Worm (Caenorhabditis elegans) whole organism, L2 larva: ENCODE measurements around the gene elt-3.

Experiments used
- aly-2 ChIP-seq: fragments of 150-350 bp; optimal IDR thresholded peaks from 2 replicates; lab custom pipeline; 2014; ENCODE audit warnings: missing biosample characterization, missing genetic modification characterization
- ama-1 ChIP-seq: fragments of 150-350 bp; optimal IDR thresholded peaks from 2 replicates; lab custom pipeline; 2018; ENCODE audit warnings: inconsistent platforms
- ceh-16 ChIP-seq: fragments of 150-350 bp; optimal IDR thresholded peaks from 2 replicates; lab custom pipeline; 2014; ENCODE audit warnings: missing biosample characterization, missing genetic modification characterization
- ceh-82 ChIP-seq: fragments of 150-350 bp; optimal IDR thresholded peaks from 2 replicates; lab custom pipeline; 2014; ENCODE audit warnings: missing biosample characterization, missing genetic modification characterization
- dmd-4 ChIP-seq: sonication (generic microtip); optimal IDR thresholded peaks from 2 replicates; lab custom pipeline; 2017; ENCODE audit warnings: missing biosample characterization, missing genetic modification characterization
- lin-13 ChIP-seq: fragments of 150-350 bp; optimal IDR thresholded peaks from 2 replicates; lab custom pipeline; 2014; ENCODE audit warnings: missing biosample characterization, missing genetic modification reagents, missing genetic modification characterization
- nhr-10 ChIP-seq: sonication (generic microtip); optimal IDR thresholded peaks from 2 replicates; lab custom pipeline; 2017; ENCODE audit warnings: missing biosample characterization, missing genetic modification characterization
- nhr-237 ChIP-seq: fragments of 150-350 bp; optimal IDR thresholded peaks from 2 replicates; lab custom pipeline; 2014; ENCODE audit warnings: missing biosample characterization, missing genetic modification characterization
- skn-1 ChIP-seq: sonication (generic microtip); optimal IDR thresholded peaks from 2 replicates; lab custom pipeline; 2017; ENCODE audit warnings: missing biosample characterization, missing genetic modification characterization
- sma-9 ChIP-seq, 2 experiments: fragments of 150-350 bp in 1 of 2; sonication (generic microtip) in 1 of 2; optimal IDR thresholded peaks; 2 replicates each; lab custom pipeline; 2014 to 2016; ENCODE audit warnings: missing genetic modification characterization in 2 of 2, mild to moderate bottlenecking in 1 of 2, missing biosample characterization in 1 of 2, missing compliant biosample characterization in 1 of 2, missing genetic modification reagents in 1 of 2, moderate library complexity in 1 of 2
- snpc-4 ChIP-seq: fragments of 150-350 bp; optimal IDR thresholded peaks from 2 replicates; lab custom pipeline; 2014; ENCODE audit warnings: missing biosample characterization, missing genetic modification characterization
- unc-62 ChIP-seq: fragments of 150-350 bp; optimal IDR thresholded peaks from 2 replicates; lab custom pipeline; 2014; ENCODE audit warnings: missing biosample characterization, missing genetic modification reagents, missing genetic modification characterization
- ztf-1 ChIP-seq: fragments of 200-800 bp; sonication (Bioruptor generic); conservative IDR thresholded peaks from 2 replicates; pipeline ENCODE4 v1.3.6; 2022; ENCODE audit warnings: missing genetic modification characterization, missing compliant biosample characterization
- ztf-11 ChIP-seq: sonication (generic microtip); optimal IDR thresholded peaks from 2 replicates; lab custom pipeline; 2017; ENCODE audit warnings: missing biosample characterization, missing genetic modification characterization

ce11 chrX:13920374-13920986, 14.2 kb upstream of the elt-3 start:
- TF ChIP-seq nhr-237 (tag; lab: Kevin White, UChicago) (no peak), dmd-4 (tag; lab: Kevin White, UChicago) (no peak), skn-1 (tag; lab: Kevin White, UChicago) (no peak), nhr-10 (tag; lab: Kevin White, UChicago) (no peak), snpc-4 (tag; lab: Kevin White, UChicago) (no peak), ztf-1 (GFP tag; lab: Robert Waterston, UW) (no peak), lin-13 (GFP tag; lab: Kevin White, UChicago) (peak; percentile 40), ztf-11 (tag; lab: Kevin White, UChicago) (no peak), ceh-82 (no peak), sma-9 (GFP tag; optimal IDR thresholded peaks at IDR 0.05; lab: Kevin White, UChicago) (peak; percentile 50), sma-9 (tag; optimal IDR thresholded peaks at IDR 0.05; lab: Kevin White, UChicago) (no peak), ama-1 (lab: Kevin White, UChicago) (no peak), aly-2 (no peak), ceh-16 (tag; lab: Kevin White, UChicago) (peak; percentile 52), unc-62 (GFP tag; lab: Kevin White, UChicago) (no peak)
